Fruit fly (Drosophila melanogaster): ENCODE data around the gene Diap1.

Gene Diap1

DNA sequence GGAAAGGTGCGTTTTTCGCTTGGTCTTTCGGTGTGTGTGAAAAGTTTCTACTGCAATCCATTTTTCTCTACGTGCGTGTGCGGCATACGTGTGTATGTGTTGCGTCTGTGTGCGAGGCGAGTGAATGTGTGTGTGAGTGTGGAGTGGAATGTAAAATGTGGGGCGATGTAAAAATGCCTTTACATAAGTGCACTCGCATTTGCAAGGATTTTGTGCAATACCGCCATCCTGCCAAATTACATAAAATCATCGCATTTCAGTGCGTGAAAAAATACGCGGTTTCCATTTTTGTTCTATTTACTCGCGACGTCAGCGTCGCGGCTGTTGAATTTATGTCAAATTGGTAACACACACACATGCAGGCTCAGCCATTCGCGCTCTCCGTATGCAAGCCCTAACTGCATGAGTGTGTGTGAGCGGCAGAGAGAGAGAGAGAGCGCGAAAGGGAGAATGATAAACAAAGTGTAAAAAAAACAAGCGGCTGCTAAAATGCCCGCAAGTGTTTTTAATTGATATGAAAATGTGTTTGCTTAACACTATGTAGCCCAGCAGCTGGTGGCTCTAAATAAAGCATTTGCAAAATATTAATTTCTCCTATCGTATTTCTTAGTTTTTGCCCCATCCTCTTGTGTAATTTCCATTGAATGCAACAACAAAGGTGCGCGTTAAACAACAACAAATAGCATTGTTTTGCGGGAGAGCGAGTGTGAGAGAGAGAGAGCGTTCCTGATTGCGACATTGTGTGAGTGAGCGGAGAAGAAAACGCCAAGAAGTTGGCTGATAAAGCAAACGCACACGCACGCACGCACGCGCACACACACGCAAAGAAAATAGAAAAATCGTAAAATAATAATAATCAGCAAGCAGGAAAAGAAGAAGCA, 1.6 kb upstream of the Diap1 start (continued):
- no peak for TF ChIP-seq gce (GFP tag; IDR thresholded peaks at IDR 0.05)

DNA sequence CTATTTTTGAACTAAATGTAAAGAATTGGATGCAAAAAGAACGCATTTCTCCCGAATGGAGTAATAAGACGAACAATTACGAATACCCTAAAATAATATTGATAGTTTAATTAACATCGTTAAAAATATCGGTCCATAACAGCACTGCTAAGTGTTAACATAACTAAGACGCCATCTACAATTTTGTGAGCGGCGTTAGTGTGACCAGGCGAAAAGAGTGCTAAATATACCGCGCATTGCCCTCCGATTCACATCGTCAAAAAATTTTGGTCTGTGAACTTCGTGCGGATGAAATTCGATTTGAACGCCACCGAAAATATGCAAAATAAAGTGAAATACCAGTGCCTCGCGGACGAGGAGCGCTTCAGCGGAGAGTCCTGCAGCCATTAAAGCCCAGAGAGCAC, 887 bp upstream of the Diap1 start, which contains the start of gene Mbs:
Gene Mbs (plus strand): TSS at position 241 of the 404 bp plus-strand sequence.
- no peak for TF ChIP-seq CG8944 (GFP tag; optimal IDR thresholded peaks at IDR 0.05)
- TF ChIP-seq ro (GFP tag; IDR thresholded peaks at IDR 0.05), result no peak
- no peak for TF ChIP-seq MTF-1 (GFP tag; optimal IDR thresholded peaks at IDR 0.05; ENCODE audit: borderline replicate concordance)
- TF ChIP-seq sisA (GFP tag; IDR thresholded peaks at IDR 0.05), result no peak
- TF ChIP-seq CG15601 (tag; optimal IDR thresholded peaks at IDR 0.05), result no peak
- peak; percentile 53 for TF ChIP-seq CG17829 (tag; optimal IDR thresholded peaks at IDR 0.05)
- TF ChIP-seq CG2712 (tag; optimal IDR thresholded peaks at IDR 0.05), result peak; percentile 29
- peak; percentile 1 for TF ChIP-seq ERR (GFP tag; optimal IDR thresholded peaks at IDR 0.05)
- TF ChIP-seq CG31224 (GFP tag; IDR thresholded peaks at IDR 0.05), result no peak
- TF ChIP-seq CTCF (GFP tag; optimal IDR thresholded peaks at IDR 0.05), result peak; percentile 96
- TF ChIP-seq ash1 (GFP tag; optimal IDR thresholded peaks at IDR 0.05), result no peak
- peak; percentile 36 for TF ChIP-seq CG31365 (tag; optimal IDR thresholded peaks at IDR 0.05)
- TF ChIP-seq Hr78 (GFP tag; optimal IDR thresholded peaks at IDR 0.05), result no peak
- peak; percentile 85 for TF ChIP-seq Med (GFP tag)
- no peak for TF ChIP-seq Poxn (GFP tag; IDR thresholded peaks at IDR 0.05)
- peak; percentile 27 for TF ChIP-seq caup (GFP tag; optimal IDR thresholded peaks at IDR 0.05; ENCODE audit: severe bottlenecking)
- 0 out of 3 replicates have a peak, but pooled peaks have one; percentile 10 for TF ChIP-seq CG14860 (GFP tag; IDR thresholded peaks at IDR 0.05; ENCODE audit: partially characterized antibody)
- TF ChIP-seq vnd (GFP tag; IDR thresholded peaks at IDR 0.05; ENCODE audit: partially characterized antibody), result no peak; the same call in 2 of the 3 replicates
- peak; percentile 18 for TF ChIP-seq sug (tag; optimal IDR thresholded peaks at IDR 0.05)
- no peak for TF ChIP-seq cas (GFP tag; IDR thresholded peaks at IDR 0.05)
- TF ChIP-seq Gsc (GFP tag; IDR thresholded peaks at IDR 0.05), result no peak
- no peak for TF ChIP-seq CG18476 (GFP tag; optimal IDR thresholded peaks at IDR 0.05)
- TF ChIP-seq aop (GFP tag; IDR thresholded peaks at IDR 0.05), result no peak
- TF ChIP-seq Ets97D (GFP tag; optimal IDR thresholded peaks at IDR 0.05), result peak; percentile 27
- TF ChIP-seq E2f1 (GFP tag; IDR thresholded peaks at IDR 0.05), result no peak
- no peak; the same call in 1 of the 2 replicates for TF ChIP-seq CG31441 (GFP tag; IDR thresholded peaks at IDR 0.05)
- no peak for TF ChIP-seq ssp (GFP tag; IDR thresholded peaks at IDR 0.05)
- TF ChIP-seq HLH3B (GFP tag; IDR thresholded peaks at IDR 0.05), result no peak
- TF ChIP-seq sens (GFP tag), result peak; percentile 80
- peak; percentile 50; the same call in 1 of the 3 replicates for TF ChIP-seq CG34422 (GFP tag; IDR thresholded peaks at IDR 0.05)
- no peak for TF ChIP-seq emc (GFP tag; optimal IDR thresholded peaks at IDR 0.05)
- TF ChIP-seq prd (optimal IDR thresholded peaks at IDR 0.05), result no peak
- 0 out of 3 replicates have a peak, but pooled peaks have one; percentile 10 for TF ChIP-seq prd (GFP tag; IDR thresholded peaks at IDR 0.05)
- peak; percentile 24; the same call in 1 of the 2 replicates for TF ChIP-seq inv (GFP tag; IDR thresholded peaks at IDR 0.05; ENCODE audit: partially characterized antibody)
- no peak for TF ChIP-seq CG1792 (GFP tag; optimal IDR thresholded peaks at IDR 0.05)
- TF ChIP-seq phol (tag; optimal IDR thresholded peaks at IDR 0.05), result peak; percentile 45
- no peak for TF ChIP-seq CG8089 (GFP tag; optimal IDR thresholded peaks at IDR 0.05)
- no peak for TF ChIP-seq CG6254 (GFP tag; optimal IDR thresholded peaks at IDR 0.05)
- peak; percentile 80 for TF ChIP-seq pzg (GFP tag; optimal IDR thresholded peaks at IDR 0.05)
- no peak for TF ChIP-seq Bteb2 (GFP tag; optimal IDR thresholded peaks at IDR 0.05)
- TF ChIP-seq Fer3 (tag; optimal IDR thresholded peaks at IDR 0.05), result peak; percentile 33
- TF ChIP-seq Sox102F (GFP tag; optimal IDR thresholded peaks at IDR 0.05), result no peak
- TF ChIP-seq Dad (GFP tag; optimal IDR thresholded peaks at IDR 0.05), result peak; percentile 3
- TF ChIP-seq CG14667 (GFP tag; IDR thresholded peaks at IDR 0.05), result no peak
- no peak for TF ChIP-seq bab2 (GFP tag; optimal IDR thresholded peaks at IDR 0.05)
- no peak for TF ChIP-seq H2.0 (GFP tag; IDR thresholded peaks at IDR 0.05)
- TF ChIP-seq ap (GFP tag; IDR thresholded peaks at IDR 0.05), result no peak
